Worm (Caenorhabditis elegans): ENCODE results near the gene T10C6.6.

ce11 chrV:16000433-16000832 is 23.7 kb upstream of the T10C6.6 start, which contains the start of gene nhr-50:
- TF ChIP-seq ztf-23 (GFP tag; IDR thresholded peaks at IDR 0.05) (no peak), tab-1 (GFP tag; IDR thresholded peaks at IDR 0.05) (no peak), flt-1 (GFP tag; IDR thresholded peaks at IDR 0.05) (no peak), klf-2 (GFP tag; conservative IDR thresholded peaks at IDR 0.05) (no peak), ztf-29 (GFP tag; IDR thresholded peaks at IDR 0.05) (no peak), cog-1 (tag; optimal IDR thresholded peaks at IDR 0.05) (no peak), ref-1 (GFP tag; conservative IDR thresholded peaks at IDR 0.05) (no peak), T22C8.4 (GFP tag; IDR thresholded peaks at IDR 0.05) (no peak)

All from whole organism, midembryonic.